Worm (Caenorhabditis elegans) whole organism, L4 larva: ENCODE results near the gene EGAP2.1.

Experiments used
- D1046.2 ChIP-seq: fragments of 200-800 bp; sonication (Bioruptor generic); IDR thresholded peaks from 2 replicates; pipeline ENCODE4 v1.3.6; 2022; ENCODE audit warnings: missing genetic modification characterization, missing compliant biosample characterization
- ceh-20 ChIP-seq: fragments of 200-800 bp; sonication (Bioruptor generic); IDR thresholded peaks from 2 replicates; pipeline ENCODE4 v1.3.6; 2022; ENCODE audit warnings: missing genetic modification reagents, missing genetic modification characterization, missing compliant biosample characterization
- daf-12 ChIP-seq: fragments of 150-350 bp; optimal IDR thresholded peaks from 2 replicates; lab custom pipeline; 2014; ENCODE audit warnings: missing biosample characterization, missing genetic modification reagents, missing genetic modification characterization
- dpl-1 ChIP-seq: fragments of 150-350 bp; optimal IDR thresholded peaks from 2 replicates; lab custom pipeline; 2014; ENCODE audit warnings: missing biosample characterization, missing genetic modification reagents, missing genetic modification characterization
- egl-27 ChIP-seq: sonication (generic microtip); optimal IDR thresholded peaks from 3 replicates; lab custom pipeline; 2017; ENCODE audit warnings: missing biosample characterization, missing genetic modification reagents, missing genetic modification characterization
- hlh-11 ChIP-seq: fragments of 200-800 bp; sonication (Bioruptor generic); optimal IDR thresholded peaks from 2 replicates; lab custom pipeline; 2018; ENCODE audit warnings: mild to moderate bottlenecking, missing genetic modification characterization, missing compliant biosample characterization
- nhr-237 ChIP-seq: sonication (generic microtip); optimal IDR thresholded peaks from 2 replicates; lab custom pipeline; 2017; ENCODE audit warnings: missing biosample characterization, missing genetic modification characterization
- nhr-25 ChIP-seq: sonication (generic microtip); optimal IDR thresholded peaks from 2 replicates; lab custom pipeline; 2017; ENCODE audit warnings: missing genetic modification characterization, mild to moderate bottlenecking, missing compliant biosample characterization, antibody characterized with exemption, moderate library complexity, borderline replicate concordance; ENCODE audit not compliant: insufficient read depth
- nhr-28 ChIP-seq: fragments of 150-350 bp; optimal IDR thresholded peaks from 2 replicates; lab custom pipeline; 2014; ENCODE audit warnings: missing biosample characterization, missing genetic modification characterization
- nhr-77 ChIP-seq: fragments of 150-350 bp; optimal IDR thresholded peaks from 2 replicates; lab custom pipeline; 2014; ENCODE audit warnings: missing biosample characterization, missing genetic modification characterization
- tag-97 ChIP-seq: fragments of 200-800 bp; sonication (Bioruptor generic); IDR thresholded peaks from 2 replicates; pipeline ENCODE4 v1.3.6; 2022; ENCODE audit warnings: missing genetic modification characterization, missing compliant biosample characterization
- unc-62 ChIP-seq, 3 experiments: fragments of 150-350 bp in 1 of 3; sonication (generic microtip); optimal IDR thresholded peaks in 2 of 3; peaks in 1 of 3; 1 replicate in 1 of 3; 2 replicates in 2 of 3; lab custom pipeline; 2014 to 2017; ENCODE audit warnings: missing biosample characterization in 3 of 3, missing genetic modification characterization in 3 of 3, missing genetic modification reagents in 3 of 3, missing genotype in 1 of 3
- zag-1 ChIP-seq: fragments of 150-350 bp; optimal IDR thresholded peaks from 2 replicates; lab custom pipeline; 2014; ENCODE audit warnings: missing biosample characterization, missing genetic modification characterization

DNA sequence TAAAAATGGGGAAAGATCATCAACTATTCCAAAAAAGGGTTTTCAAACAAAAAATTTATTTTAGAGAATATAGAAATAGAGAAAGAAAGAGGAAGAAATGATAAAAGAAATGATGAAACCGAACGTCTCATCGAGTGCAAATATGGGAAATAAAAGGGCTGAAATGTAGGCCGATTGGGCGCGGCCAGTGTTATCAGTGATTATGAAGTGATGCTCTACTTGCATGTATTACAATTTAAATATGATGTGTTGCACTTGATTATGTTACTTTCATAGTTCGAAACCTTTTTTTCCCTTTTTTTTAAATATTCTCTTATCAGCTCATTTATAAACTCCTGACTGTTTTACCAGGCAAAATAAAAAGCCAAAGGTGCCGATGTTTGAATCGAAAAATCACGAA, 39.4 kb upstream of the EGAP2.1 start:
- TF ChIP-seq egl-27 (tag; lab: Kevin White, UChicago) (no peak), hlh-11 (tag; lab: Kevin White, UChicago) (peak; percentile 67), nhr-25 (tag; lab: Kevin White, UChicago) (no peak), nhr-28 (tag; lab: Kevin White, UChicago) (peak; percentile 81), nhr-237 (tag; lab: Kevin White, UChicago) (no peak), ceh-20 (GFP tag; lab: Robert Waterston, UW) (no peak), zag-1 (tag; lab: Kevin White, UChicago) (no peak), unc-62 (GFP tag; optimal IDR thresholded peaks at IDR 0.05 in 1 of 2; lab: Kevin White, UChicago) (no peak), unc-62 (tag; optimal IDR thresholded peaks at IDR 0.05; lab: Kevin White, UChicago) (no peak), dpl-1 (GFP tag; lab: Kevin White, UChicago) (no peak), nhr-77 (tag; lab: Kevin White, UChicago) (peak; percentile 60), D1046.2 (no peak), tag-97 (GFP tag; lab: Robert Waterston, UW) (no peak), daf-12 (tag; lab: Kevin White, UChicago) (no peak)
